Worm (Caenorhabditis elegans) whole organism, L1 larva: ENCODE data around the gene F15D4.6.

Source experiments
- ceh-63 ChIP-seq: fragments of 200-800 bp; sonication (Bioruptor generic); optimal IDR thresholded peaks from 2 replicates; lab custom pipeline; 2018; ENCODE audit warnings: mild to moderate bottlenecking, missing genetic modification characterization, missing compliant biosample characterization
- ceh-8 ChIP-seq: fragments of 200-800 bp; sonication (Bioruptor generic); optimal IDR thresholded peaks from 2 replicates; lab custom pipeline; 2018; ENCODE audit warnings: mild to moderate bottlenecking, missing genetic modification characterization, moderate library complexity, missing compliant biosample characterization
- ceh-82 ChIP-seq, 3 experiments: fragments of 150-350 bp in 1 of 3; sonication (generic microtip) in 2 of 3; optimal IDR thresholded peaks; 2 replicates each; lab custom pipeline; 2014 to 2017; ENCODE audit warnings: missing biosample characterization in 3 of 3, missing genetic modification characterization in 3 of 3
- ceh-88 ChIP-seq: fragments of 200-800 bp; sonication (Bioruptor generic); IDR thresholded peaks from 2 replicates; pipeline ENCODE4 v1.3.6; 2022; ENCODE audit warnings: missing genetic modification characterization, missing compliant biosample characterization
- dpl-1 ChIP-seq, 3 experiments: fragments of 150-350 bp in 2 of 3; sonication (generic microtip) in 1 of 3; optimal IDR thresholded peaks; 2 replicates each; lab custom pipeline; 2014 to 2017; ENCODE audit warnings: missing biosample characterization in 3 of 3, missing genetic modification characterization in 3 of 3, missing genetic modification reagents in 3 of 3
- dsc-1 ChIP-seq: sonication (generic microtip); optimal IDR thresholded peaks from 2 replicates; lab custom pipeline; 2016; ENCODE audit warnings: mild to moderate bottlenecking, missing genetic modification characterization, missing compliant biosample characterization
- egl-27 ChIP-seq, 2 experiments: fragments of 150-350 bp in 1 of 2; sonication (generic microtip); optimal IDR thresholded peaks; 3 replicates each; lab custom pipeline; 2017 to 2018; ENCODE audit warnings: missing biosample characterization in 2 of 2, missing genetic modification characterization in 2 of 2, missing genetic modification reagents in 2 of 2
- fkh-4 ChIP-seq: sonication (generic microtip); optimal IDR thresholded peaks from 2 replicates; lab custom pipeline; 2016; ENCODE audit warnings: missing compliant biosample characterization, missing genetic modification characterization, borderline replicate concordance
- fkh-8 ChIP-seq: sonication (generic microtip); optimal IDR thresholded peaks from 2 replicates; lab custom pipeline; 2016; ENCODE audit warnings: mild to moderate bottlenecking, missing genetic modification characterization, missing compliant biosample characterization
- grh-1 ChIP-seq: fragments of 200-800 bp; sonication (Bioruptor generic); IDR thresholded peaks from 2 replicates; pipeline ENCODE4 v1.3.6; 2022; ENCODE audit warnings: missing genetic modification reagents, missing genetic modification characterization, missing compliant biosample characterization
- hlh-17 ChIP-seq: fragments of 200-800 bp; sonication (Bioruptor generic); optimal IDR thresholded peaks from 2 replicates; lab custom pipeline; 2018; ENCODE audit warnings: missing genetic modification characterization, mild to moderate bottlenecking, missing compliant biosample characterization, moderate library complexity, borderline replicate concordance
- hpl-2 ChIP-seq: fragments of 150-350 bp; optimal IDR thresholded peaks from 2 replicates; lab custom pipeline; 2014; ENCODE audit warnings: missing biosample characterization, missing genetic modification reagents, missing genetic modification characterization
- irx-1 ChIP-seq: sonication (generic microtip); optimal IDR thresholded peaks from 2 replicates; lab custom pipeline; 2016; ENCODE audit warnings: missing genetic modification characterization, missing compliant biosample characterization
- isw-1 ChIP-seq: fragments of 200-800 bp; sonication (Bioruptor generic); IDR thresholded peaks from 2 replicates; pipeline ENCODE4 v1.3.6; 2022; ENCODE audit warnings: missing genetic modification characterization, missing compliant biosample characterization
- lin-13 ChIP-seq: fragments of 150-350 bp; optimal IDR thresholded peaks from 2 replicates; lab custom pipeline; 2014; ENCODE audit warnings: missing biosample characterization, missing genetic modification reagents, missing genetic modification characterization
- lin-14 ChIP-seq: fragments of 200-800 bp; sonication (Bioruptor generic); optimal IDR thresholded peaks from 2 replicates; lab custom pipeline; 2018; ENCODE audit warnings: mild to moderate bottlenecking, missing genetic modification characterization, moderate library complexity, missing compliant biosample characterization
- lin-15B ChIP-seq: fragments of 150-350 bp; sonication (generic microtip); optimal IDR thresholded peaks from 3 replicates; lab custom pipeline; 2014; ENCODE audit warnings: missing biosample characterization, missing genetic modification characterization
- lin-39 ChIP-seq: fragments of 150-350 bp; optimal IDR thresholded peaks from 2 replicates; lab custom pipeline; 2014; ENCODE audit warnings: missing biosample characterization, missing genetic modification reagents, missing genetic modification characterization
- lsy-2 ChIP-seq, 2 experiments: fragments of 150-350 bp; optimal IDR thresholded peaks; 2 replicates each; lab custom pipeline; 2014; ENCODE audit warnings: missing biosample characterization in 2 of 2, missing genetic modification characterization in 2 of 2
- mab-9 ChIP-seq: fragments of 200-800 bp; sonication (Bioruptor generic); IDR thresholded peaks from 2 replicates; pipeline ENCODE4 v1.3.6; 2022; ENCODE audit warnings: missing genetic modification reagents, missing genetic modification characterization, missing compliant biosample characterization
- nhr-12 ChIP-seq: sonication (generic microtip); optimal IDR thresholded peaks from 2 replicates; lab custom pipeline; 2017; ENCODE audit warnings: missing biosample characterization, missing genetic modification characterization
- nhr-19 ChIP-seq: fragments of 200-800 bp; sonication (Bioruptor generic); conservative IDR thresholded peaks from 2 replicates; pipeline ENCODE4 v1.3.6; 2022; ENCODE audit warnings: missing genetic modification characterization, missing compliant biosample characterization
- nhr-20 ChIP-seq: sonication (generic microtip); optimal IDR thresholded peaks from 2 replicates; lab custom pipeline; 2016; ENCODE audit warnings: mild to moderate bottlenecking, missing genetic modification characterization, missing compliant biosample characterization
- nhr-237 ChIP-seq: fragments of 150-350 bp; optimal IDR thresholded peaks from 2 replicates; lab custom pipeline; 2014; ENCODE audit warnings: missing biosample characterization, missing genetic modification characterization
- nhr-28 ChIP-seq: fragments of 150-350 bp; optimal IDR thresholded peaks from 2 replicates; lab custom pipeline; 2014; ENCODE audit warnings: missing biosample characterization, missing genetic modification characterization
- nhr-47 ChIP-seq: sonication (generic microtip); optimal IDR thresholded peaks from 2 replicates; lab custom pipeline; 2016; ENCODE audit warnings: mild to moderate bottlenecking, missing genetic modification characterization, moderate library complexity, missing compliant biosample characterization
- nhr-71 ChIP-seq: sonication (generic microtip); optimal IDR thresholded peaks from 2 replicates; lab custom pipeline; 2016; ENCODE audit warnings: mild to moderate bottlenecking, missing genetic modification characterization, moderate library complexity, missing compliant biosample characterization
- nhr-85 ChIP-seq: sonication (generic microtip); peaks from one replicate; lab custom pipeline; 2016; ENCODE audit warnings: missing genetic modification characterization, inconsistent platforms, missing compliant biosample characterization
- pag-3 ChIP-seq: sonication (generic microtip); optimal IDR thresholded peaks from 2 replicates; lab custom pipeline; 2017; ENCODE audit warnings: missing genetic modification characterization, mild to moderate bottlenecking, missing compliant biosample characterization, antibody characterized with exemption, borderline replicate concordance; ENCODE audit not compliant: insufficient read depth
- pqm-1 ChIP-seq: sonication (generic microtip); optimal IDR thresholded peaks from 3 replicates; lab custom pipeline; 2017; ENCODE audit warnings: missing biosample characterization, missing genetic modification characterization
- rnt-1 ChIP-seq: sonication (generic microtip); optimal IDR thresholded peaks from 2 replicates; lab custom pipeline; 2016; ENCODE audit warnings: mild to moderate bottlenecking, missing genetic modification characterization, moderate library complexity, missing compliant biosample characterization
- snpc-4 ChIP-seq: fragments of 150-350 bp; optimal IDR thresholded peaks from 2 replicates; lab custom pipeline; 2014; ENCODE audit warnings: missing biosample characterization, missing genetic modification characterization
- sox-4 ChIP-seq: sonication (generic microtip); optimal IDR thresholded peaks from 2 replicates; lab custom pipeline; 2016; ENCODE audit warnings: missing genetic modification characterization, missing compliant biosample characterization
- swsn-7 ChIP-seq: sonication (generic microtip); optimal IDR thresholded peaks from 2 replicates; lab custom pipeline; 2016; ENCODE audit warnings: missing genetic modification characterization, missing compliant biosample characterization
- tbx-2 ChIP-seq: sonication (generic microtip); optimal IDR thresholded peaks from 2 replicates; lab custom pipeline; 2016; ENCODE audit warnings: missing genetic modification characterization, missing compliant biosample characterization
- tlp-1 ChIP-seq: fragments of 150-350 bp; optimal IDR thresholded peaks from 2 replicates; lab custom pipeline; 2014; ENCODE audit warnings: missing biosample characterization, missing genetic modification characterization
- unc-130 ChIP-seq: fragments of 150-350 bp; optimal IDR thresholded peaks from 2 replicates; lab custom pipeline; 2017; ENCODE audit warnings: missing biosample characterization, missing genetic modification characterization, inconsistent platforms
- unc-30 ChIP-seq: sonication (generic microtip); optimal IDR thresholded peaks from 2 replicates; lab custom pipeline; 2017; ENCODE audit warnings: missing biosample characterization, missing genetic modification characterization
- unc-86 ChIP-seq: sonication (generic microtip); optimal IDR thresholded peaks from 2 replicates; lab custom pipeline; 2016; ENCODE audit warnings: missing genetic modification characterization, missing compliant biosample characterization
- vab-15 ChIP-seq: sonication (generic microtip); optimal IDR thresholded peaks from 2 replicates; lab custom pipeline; 2017; ENCODE audit warnings: missing genotype, mild to moderate bottlenecking, missing genetic modification characterization, missing compliant biosample characterization
- xbp-1 ChIP-seq: sonication (generic microtip); optimal IDR thresholded peaks from 2 replicates; lab custom pipeline; 2016; ENCODE audit warnings: missing genetic modification characterization, missing compliant biosample characterization
- zag-1 ChIP-seq: fragments of 150-350 bp; optimal IDR thresholded peaks from 2 replicates; lab custom pipeline; 2014; ENCODE audit warnings: missing biosample characterization, missing genetic modification characterization
- ztf-11 ChIP-seq, 2 experiments: sonication (generic microtip); optimal IDR thresholded peaks; 2 replicates each; lab custom pipeline; 2016 to 2017; ENCODE audit warnings: missing genetic modification characterization in 2 of 2, missing biosample characterization in 1 of 2, missing compliant biosample characterization in 1 of 2

F15D4.6 gene

DNA sequence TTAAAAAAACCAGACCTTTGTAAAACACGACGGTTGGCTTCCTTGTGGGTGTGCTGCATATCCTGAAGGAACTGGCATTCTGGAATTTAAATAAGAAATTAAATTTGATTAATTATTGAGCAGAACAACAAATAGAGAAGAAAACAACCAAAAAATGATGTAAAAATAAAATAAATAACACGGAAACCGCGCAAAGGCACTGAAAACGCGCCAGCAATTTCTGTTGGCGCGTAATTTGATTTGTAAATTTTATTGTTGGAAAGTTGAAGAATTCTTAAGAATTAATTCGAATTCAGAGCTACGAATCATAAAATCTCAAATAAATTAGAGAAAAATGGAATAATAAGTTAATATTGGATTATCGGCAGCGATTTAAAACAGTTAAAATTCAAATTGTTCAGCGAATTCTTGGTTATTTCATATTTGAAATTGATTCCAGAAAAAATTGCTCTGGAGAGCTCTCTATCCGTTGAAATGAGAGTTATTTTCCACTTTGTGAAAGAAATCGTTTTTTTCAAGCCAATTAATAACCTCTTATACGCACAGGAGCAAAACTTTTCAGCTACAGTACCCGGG lies 11.1 kb upstream of the F15D4.6 start, which contains the start of gene romo-1 (continued):
- TF ChIP-seq nhr-19, result peak; percentile 76
- peak; percentile 57 for TF ChIP-seq irx-1 (tag; lab: Kevin White, UChicago)
- peak; percentile 88 for TF ChIP-seq nhr-20
- TF ChIP-seq nhr-47 (tag; lab: Kevin White, UChicago), result peak; percentile 87
- no peak for TF ChIP-seq pqm-1 (tag; lab: Kevin White, UChicago)
- TF ChIP-seq nhr-237 (tag; lab: Kevin White, UChicago), result peak; percentile 5
- TF ChIP-seq lin-14 (GFP tag; lab: Kevin White, UChicago), result peak; percentile 85
- peak; percentile 38 for TF ChIP-seq sox-4 (tag; lab: Kevin White, UChicago)
- TF ChIP-seq vab-15 (tag; lab: Kevin White, UChicago), result no peak
- TF ChIP-seq xbp-1, result peak; percentile 80
- TF ChIP-seq nhr-12 (tag; lab: Kevin White, UChicago), result no peak
- peak; percentile 85 for TF ChIP-seq nhr-85 (tag; lab: Kevin White, UChicago)
- no peak for TF ChIP-seq pag-3
- peak; percentile 91 to 96 (median 96) for TF ChIP-seq dpl-1 (GFP tag; optimal IDR thresholded peaks at IDR 0.05; lab: Kevin White, UChicago)
- TF ChIP-seq ztf-11 (tag; optimal IDR thresholded peaks at IDR 0.05; lab: Kevin White, UChicago), result peak in 1 of 2 experiments; percentile 41
- peak; percentile 88 for TF ChIP-seq snpc-4 (tag; lab: Kevin White, UChicago)
- no peak for TF ChIP-seq nhr-28
- no peak for TF ChIP-seq mab-9 (GFP tag; lab: Robert Waterston, UW)
- peak; percentile 48 for TF ChIP-seq lin-39 (tag; lab: Kevin White, UChicago)
- peak; percentile 78 for TF ChIP-seq rnt-1 (tag; lab: Kevin White, UChicago)
- peak; percentile 86 for TF ChIP-seq swsn-7
- no peak for TF ChIP-seq ceh-88
- TF ChIP-seq grh-1 (GFP tag; lab: Robert Waterston, UW), result peak; percentile 67
- TF ChIP-seq hpl-2, result no peak
- TF ChIP-seq lsy-2 (tag; optimal IDR thresholded peaks at IDR 0.05; lab: Kevin White, UChicago), result peak; percentile 87 to 89
- no peak for TF ChIP-seq zag-1
- no peak for TF ChIP-seq egl-27 (tag; optimal IDR thresholded peaks at IDR 0.05; lab: Kevin White, UChicago)
- peak; percentile 86 for TF ChIP-seq tbx-2 (tag; lab: Kevin White, UChicago)
- peak; percentile 81 for TF ChIP-seq dsc-1
- peak; percentile 34 for TF ChIP-seq unc-30
- peak; percentile 88 for TF ChIP-seq nhr-71 (tag; lab: Kevin White, UChicago)
- peak; percentile 58 for TF ChIP-seq lin-13
- TF ChIP-seq ceh-63 (GFP tag; lab: Kevin White, UChicago), result no peak
- TF ChIP-seq ceh-8, result peak; percentile 38
- TF ChIP-seq fkh-8 (tag; lab: Kevin White, UChicago), result peak; percentile 64

DNA sequence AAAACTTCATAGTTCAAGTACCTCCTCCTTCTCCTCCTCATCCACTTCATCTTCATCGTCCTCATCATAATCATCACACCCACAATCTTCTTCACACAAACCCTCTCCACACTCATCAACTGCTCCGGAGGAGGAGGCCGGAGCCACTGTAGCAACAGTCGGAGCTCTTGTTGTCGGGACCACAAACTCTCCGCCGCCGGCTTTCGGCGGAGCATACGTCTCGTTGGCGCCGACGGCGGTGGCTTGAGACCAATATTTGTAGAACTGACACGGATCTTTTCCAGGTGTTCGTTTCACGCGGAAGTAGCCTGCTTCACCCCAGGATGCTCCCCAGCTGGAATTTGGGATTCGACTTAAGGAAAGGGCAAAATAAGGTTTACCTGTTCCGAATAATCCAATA lies 9.4 kb upstream of the F15D4.6 start:
- no peak for TF ChIP-seq xbp-1
- no peak for TF ChIP-seq tlp-1 (tag; lab: Kevin White, UChicago)
- TF ChIP-seq hlh-17 (GFP tag; lab: Kevin White, UChicago), result no peak
- TF ChIP-seq nhr-12 (tag; lab: Kevin White, UChicago), result no peak
- TF ChIP-seq unc-130 (tag; lab: Kevin White, UChicago), result no peak
- TF ChIP-seq fkh-4 (tag; lab: Kevin White, UChicago), result no peak
- no peak for TF ChIP-seq ceh-82 (tag; optimal IDR thresholded peaks at IDR 0.05; lab: Kevin White, UChicago)
- no peak for TF ChIP-seq isw-1 (GFP tag; lab: Robert Waterston, UW)
- TF ChIP-seq ztf-11 (tag; optimal IDR thresholded peaks at IDR 0.05; lab: Kevin White, UChicago), result no peak
- TF ChIP-seq lin-15B (tag; lab: Kevin White, UChicago), result no peak
- TF ChIP-seq unc-86, result no peak
- TF ChIP-seq rnt-1 (tag; lab: Kevin White, UChicago), result no peak
- TF ChIP-seq egl-27 (tag; optimal IDR thresholded peaks at IDR 0.05; lab: Kevin White, UChicago), result no peak
